Worm (Caenorhabditis elegans) whole organism, mixed stage, embryonic: ENCODE measurements around the gene tbc-7.

Source experiments
- M03D4.4 ChIP-seq: sonication (generic microtip); optimal IDR thresholded peaks from 2 replicates; lab custom pipeline; 2017; ENCODE audit warnings: mild to moderate bottlenecking, missing genetic modification characterization, missing compliant biosample characterization
- drap-1 ChIP-seq: fragments of 200-800 bp; sonication (Bioruptor generic); optimal IDR thresholded peaks from 3 replicates; lab custom pipeline; 2018; ENCODE audit warnings: mild to moderate bottlenecking, missing genetic modification characterization, missing compliant biosample characterization
- elt-3 ChIP-seq: fragments of 150-350 bp; optimal IDR thresholded peaks from 2 replicates; lab custom pipeline; 2014; ENCODE audit warnings: missing biosample characterization, missing genetic modification characterization
- nhr-12 ChIP-seq: fragments of 150-350 bp; optimal IDR thresholded peaks from 2 replicates; lab custom pipeline; 2014; ENCODE audit warnings: missing biosample characterization, missing genetic modification characterization
- pha-4 ChIP-seq: fragments of 150-350 bp; optimal IDR thresholded peaks from 2 replicates; lab custom pipeline; 2018; ENCODE audit warnings: missing biosample characterization, missing genetic modification reagents, missing genetic modification characterization
- sem-2 ChIP-seq: fragments of 200-800 bp; sonication (Bioruptor generic); optimal IDR thresholded peaks from 2 replicates; lab custom pipeline; 2018; ENCODE audit warnings: mild to moderate bottlenecking, missing genetic modification characterization, missing compliant biosample characterization
- sptf-1 ChIP-seq: sonication (generic microtip); optimal IDR thresholded peaks from 2 replicates; lab custom pipeline; 2017; ENCODE audit warnings: mild to moderate bottlenecking, missing genetic modification characterization, moderate library complexity, missing compliant biosample characterization
- unc-120 ChIP-seq: sonication (generic microtip); optimal IDR thresholded peaks from 2 replicates; lab custom pipeline; 2017; ENCODE audit warnings: missing genetic modification characterization, missing compliant biosample characterization; ENCODE audit not compliant: poor library complexity, severe bottlenecking
- unc-39 ChIP-seq: fragments of 150-350 bp; optimal IDR thresholded peaks from 2 replicates; lab custom pipeline; 2014; ENCODE audit warnings: missing biosample characterization, missing genetic modification characterization
- unc-62 ChIP-seq: fragments of 150-350 bp; optimal IDR thresholded peaks from 2 replicates; lab custom pipeline; 2014; ENCODE audit warnings: missing biosample characterization, missing genetic modification reagents, missing genetic modification characterization
- ztf-11 ChIP-seq: fragments of 150-350 bp; optimal IDR thresholded peaks from 2 replicates; lab custom pipeline; 2014; ENCODE audit warnings: missing biosample characterization, missing genetic modification characterization

DNA sequence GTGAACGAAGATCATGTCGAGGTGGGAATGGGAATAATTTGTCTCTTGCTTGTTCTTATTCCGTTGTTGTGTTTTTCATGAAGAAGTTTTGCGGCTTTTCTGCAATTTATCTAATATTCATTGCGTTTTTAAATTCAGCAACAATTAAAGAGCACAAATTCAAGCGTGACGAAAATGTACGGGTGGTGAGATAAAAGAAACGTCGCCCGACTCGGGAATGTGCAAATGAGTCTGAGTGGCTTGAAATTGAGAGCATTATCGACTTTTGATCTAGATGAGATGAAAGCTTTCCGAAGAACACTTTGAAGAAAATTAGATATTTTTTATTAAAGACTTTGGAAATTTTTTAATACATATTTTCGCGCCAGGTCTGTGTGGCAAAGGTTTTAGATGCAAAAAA is 37.0 kb downstream of the tbc-7 start, which contains the start of gene T03G11.10:
- no peak for TF ChIP-seq ztf-11 (tag; lab: Kevin White, UChicago)
- TF ChIP-seq sem-2 (GFP tag; lab: Kevin White, UChicago), result no peak
- TF ChIP-seq pha-4 (tag; lab: Kevin White, UChicago), result no peak
- TF ChIP-seq unc-120 (tag; lab: Kevin White, UChicago), result no peak
- TF ChIP-seq drap-1 (GFP tag; lab: Kevin White, UChicago), result no peak
- no peak for TF ChIP-seq unc-62
- no peak for TF ChIP-seq elt-3
- TF ChIP-seq unc-39 (tag; lab: Kevin White, UChicago), result no peak
- no peak for TF ChIP-seq nhr-12 (tag; lab: Kevin White, UChicago)
- no peak for TF ChIP-seq sptf-1 (tag; lab: Kevin White, UChicago)
- no peak for TF ChIP-seq M03D4.4 (tag; lab: Kevin White, UChicago)
